Worm (Caenorhabditis elegans) whole organism, late embryonic: ENCODE results near the gene F14H8.2.

Source experiments
- C08G9.2 ChIP-seq: sonication (generic microtip); optimal IDR thresholded peaks from 2 replicates; lab custom pipeline; 2016; ENCODE audit warnings: mild to moderate bottlenecking, missing genetic modification characterization, moderate library complexity, missing compliant biosample characterization
- C38D4.7 ChIP-seq: fragments of 200-800 bp; sonication (Bioruptor generic); optimal IDR thresholded peaks from 2 replicates; lab custom pipeline; 2018; ENCODE audit warnings: mild to moderate bottlenecking, missing genetic modification characterization, moderate library complexity, missing compliant biosample characterization
- K02D7.2 ChIP-seq: sonication (generic microtip); optimal IDR thresholded peaks from 2 replicates; lab custom pipeline; 2017; ENCODE audit warnings: mild to moderate bottlenecking, missing genetic modification characterization, missing compliant biosample characterization
- K09A11.1 ChIP-seq: sonication (generic microtip); optimal IDR thresholded peaks from 2 replicates; lab custom pipeline; 2017; ENCODE audit warnings: antibody characterized with exemption, mild to moderate bottlenecking, missing genetic modification characterization, missing compliant biosample characterization; ENCODE audit not compliant: insufficient read depth
- T23F11.4 ChIP-seq: fragments of 200-800 bp; sonication (Bioruptor generic); optimal IDR thresholded peaks from 2 replicates; lab custom pipeline; 2018; ENCODE audit warnings: mild to moderate bottlenecking, missing genetic modification characterization, missing compliant biosample characterization
- ahr-1 ChIP-seq: sonication (generic microtip); optimal IDR thresholded peaks from 2 replicates; lab custom pipeline; 2016; ENCODE audit warnings: missing genetic modification characterization, missing compliant biosample characterization
- ama-1 ChIP-seq: fragments of 150-350 bp; optimal IDR thresholded peaks from 2 replicates; lab custom pipeline; 2014
- ceh-18 ChIP-seq: sonication (generic microtip); optimal IDR thresholded peaks from 2 replicates; lab custom pipeline; 2016; ENCODE audit warnings: missing genetic modification characterization, missing compliant biosample characterization
- ceh-19 ChIP-seq: fragments of 200-800 bp; sonication (Bioruptor generic); optimal IDR thresholded peaks from 2 replicates; lab custom pipeline; 2018; ENCODE audit warnings: mild to moderate bottlenecking, missing genetic modification characterization, missing compliant biosample characterization
- ceh-2 ChIP-seq: sonication (generic microtip); optimal IDR thresholded peaks from 2 replicates; lab custom pipeline; 2016; ENCODE audit warnings: missing genotype, missing genetic modification characterization, missing compliant biosample characterization
- ceh-22 ChIP-seq: sonication (generic microtip); optimal IDR thresholded peaks from 2 replicates; lab custom pipeline; 2017; ENCODE audit warnings: missing biosample characterization, missing genetic modification characterization
- ceh-30 ChIP-seq: fragments of 150-350 bp; optimal IDR thresholded peaks from 2 replicates; lab custom pipeline; 2014; ENCODE audit warnings: missing biosample characterization, missing genetic modification characterization
- ceh-34 ChIP-seq: sonication (generic microtip); optimal IDR thresholded peaks from 2 replicates; lab custom pipeline; 2016; ENCODE audit warnings: mild to moderate bottlenecking, missing genetic modification characterization, missing compliant biosample characterization
- ceh-48 ChIP-seq: sonication (generic microtip); optimal IDR thresholded peaks from 2 replicates; lab custom pipeline; 2016; ENCODE audit warnings: missing genetic modification characterization, inconsistent platforms, missing compliant biosample characterization
- ceh-6 ChIP-seq: fragments of 200-800 bp; sonication (Bioruptor generic); optimal IDR thresholded peaks from 2 replicates; lab custom pipeline; 2018; ENCODE audit warnings: mild to moderate bottlenecking, missing genetic modification characterization, missing compliant biosample characterization
- ceh-9 ChIP-seq: sonication (generic microtip); optimal IDR thresholded peaks from 2 replicates; lab custom pipeline; 2016; ENCODE audit warnings: mild to moderate bottlenecking, missing genetic modification characterization, inconsistent platforms, missing compliant biosample characterization
- che-1 ChIP-seq: sonication (generic microtip); optimal IDR thresholded peaks from 2 replicates; lab custom pipeline; 2016; ENCODE audit warnings: mild to moderate bottlenecking, missing genetic modification characterization, missing compliant biosample characterization
- dmd-4 ChIP-seq: sonication (generic microtip); optimal IDR thresholded peaks from 2 replicates; lab custom pipeline; 2016; ENCODE audit warnings: borderline replicate concordance, missing genetic modification characterization, missing compliant biosample characterization
- dve-1 ChIP-seq: sonication (generic microtip); optimal IDR thresholded peaks from 2 replicates; lab custom pipeline; 2017; ENCODE audit warnings: antibody characterized with exemption, mild to moderate bottlenecking, missing genetic modification characterization, missing compliant biosample characterization
- elt-2 ChIP-seq: sonication (generic microtip); optimal IDR thresholded peaks from 2 replicates; lab custom pipeline; 2016; ENCODE audit warnings: missing genetic modification reagents, missing genetic modification characterization, missing compliant biosample characterization
- elt-4 ChIP-seq: sonication (generic microtip); optimal IDR thresholded peaks from 2 replicates; lab custom pipeline; 2016; ENCODE audit warnings: missing genetic modification characterization, missing compliant biosample characterization
- ets-4 ChIP-seq: sonication (generic microtip); optimal IDR thresholded peaks from 2 replicates; lab custom pipeline; 2016; ENCODE audit warnings: missing genetic modification characterization, missing compliant biosample characterization
- eyg-1 ChIP-seq: sonication (generic microtip); optimal IDR thresholded peaks from 2 replicates; lab custom pipeline; 2016; ENCODE audit warnings: missing genotype, missing genetic modification characterization, missing compliant biosample characterization
- fkh-10 ChIP-seq: fragments of 150-350 bp; optimal IDR thresholded peaks from 2 replicates; lab custom pipeline; 2014; ENCODE audit warnings: missing biosample characterization, missing genetic modification reagents, missing genetic modification characterization
- fkh-6 ChIP-seq: sonication (generic microtip); optimal IDR thresholded peaks from 2 replicates; lab custom pipeline; 2016; ENCODE audit warnings: missing genetic modification characterization, missing compliant biosample characterization
- hlh-13 ChIP-seq: fragments of 200-800 bp; sonication (Bioruptor generic); optimal IDR thresholded peaks from 2 replicates; lab custom pipeline; 2018; ENCODE audit warnings: mild to moderate bottlenecking, missing genetic modification characterization, missing compliant biosample characterization
- hlh-30 ChIP-seq: sonication (generic microtip); optimal IDR thresholded peaks from 2 replicates; lab custom pipeline; 2017; ENCODE audit warnings: antibody characterized with exemption, missing genetic modification characterization, missing compliant biosample characterization; ENCODE audit not compliant: insufficient read depth
- hlh-6 ChIP-seq: sonication (generic microtip); optimal IDR thresholded peaks from 2 replicates; lab custom pipeline; 2016; ENCODE audit warnings: missing genotype, missing genetic modification characterization, missing compliant biosample characterization
- hlh-8 ChIP-seq: sonication (generic microtip); optimal IDR thresholded peaks from 2 replicates; lab custom pipeline; 2016; ENCODE audit warnings: missing genotype, missing genetic modification characterization, missing compliant biosample characterization
- lim-6 ChIP-seq: sonication (generic microtip); optimal IDR thresholded peaks from 2 replicates; lab custom pipeline; 2016; ENCODE audit warnings: missing genetic modification characterization, missing compliant biosample characterization
- lin-11 ChIP-seq: fragments of 200-800 bp; sonication (Bioruptor generic); optimal IDR thresholded peaks from 2 replicates; lab custom pipeline; 2018; ENCODE audit warnings: mild to moderate bottlenecking, missing genetic modification characterization, missing compliant biosample characterization
- madf-2 ChIP-seq: sonication (generic microtip); optimal IDR thresholded peaks from 2 replicates; lab custom pipeline; 2017; ENCODE audit warnings: missing genetic modification characterization, missing compliant biosample characterization
- nfya-1 ChIP-seq: sonication (generic microtip); optimal IDR thresholded peaks from 2 replicates; lab custom pipeline; 2017; ENCODE audit warnings: missing genetic modification characterization, mild to moderate bottlenecking, missing compliant biosample characterization, antibody characterized with exemption, moderate library complexity
- nhr-11 ChIP-seq: fragments of 150-350 bp; optimal IDR thresholded peaks from 2 replicates; lab custom pipeline; 2014; ENCODE audit warnings: missing biosample characterization, missing genetic modification characterization
- npax-4 ChIP-seq: sonication (generic microtip); optimal IDR thresholded peaks from 2 replicates; lab custom pipeline; 2016; ENCODE audit warnings: missing genetic modification characterization, missing compliant biosample characterization
- odd-2 ChIP-seq: sonication (generic microtip); optimal IDR thresholded peaks from 2 replicates; lab custom pipeline; 2017; ENCODE audit warnings: antibody characterized with exemption, mild to moderate bottlenecking, missing genetic modification characterization, missing compliant biosample characterization
- pag-3 ChIP-seq: sonication (generic microtip); optimal IDR thresholded peaks from 2 replicates; lab custom pipeline; 2016; ENCODE audit warnings: missing compliant biosample characterization, missing genetic modification characterization, borderline replicate concordance
- pat-9 ChIP-seq: fragments of 200-800 bp; sonication (Bioruptor generic); optimal IDR thresholded peaks from 2 replicates; lab custom pipeline; 2018; ENCODE audit warnings: mild to moderate bottlenecking, missing genetic modification characterization, moderate library complexity, missing compliant biosample characterization
- pax-1 ChIP-seq: fragments of 150-350 bp; optimal IDR thresholded peaks from 2 replicates; lab custom pipeline; 2014; ENCODE audit warnings: missing biosample characterization, missing genetic modification characterization
- pha-2 ChIP-seq: sonication (generic microtip); optimal IDR thresholded peaks from 2 replicates; lab custom pipeline; 2017; ENCODE audit warnings: mild to moderate bottlenecking, missing genetic modification characterization, missing compliant biosample characterization
- pha-4 ChIP-seq: fragments of 150-350 bp; optimal IDR thresholded peaks from 2 replicates; lab custom pipeline; 2018; ENCODE audit warnings: missing biosample characterization, missing genetic modification reagents, missing genetic modification characterization
- pqm-1 ChIP-seq: sonication (generic microtip); optimal IDR thresholded peaks from 2 replicates; lab custom pipeline; 2016; ENCODE audit warnings: missing genetic modification characterization, missing compliant biosample characterization
- pros-1 ChIP-seq: fragments of 150-350 bp; optimal IDR thresholded peaks from 2 replicates; lab custom pipeline; 2014; ENCODE audit warnings: missing biosample characterization, missing genetic modification reagents, missing genetic modification characterization
- sdc-2 ChIP-seq: sonication (generic microtip); optimal IDR thresholded peaks from 2 replicates; lab custom pipeline; 2016; ENCODE audit warnings: missing genotype, missing genetic modification characterization, missing compliant biosample characterization
- sox-4 ChIP-seq: sonication (generic microtip); optimal IDR thresholded peaks from 2 replicates; lab custom pipeline; 2017; ENCODE audit warnings: mild to moderate bottlenecking, missing genetic modification characterization, inconsistent platforms, missing compliant biosample characterization
- syd-9 ChIP-seq: sonication (generic microtip); optimal IDR thresholded peaks from 2 replicates; lab custom pipeline; 2016; ENCODE audit warnings: mild to moderate bottlenecking, missing genetic modification characterization, moderate library complexity, missing compliant biosample characterization
- tbx-2 ChIP-seq: sonication (generic microtip); optimal IDR thresholded peaks from 2 replicates; lab custom pipeline; 2016; ENCODE audit warnings: missing genetic modification characterization, missing compliant biosample characterization
- tbx-7 ChIP-seq: sonication (generic microtip); optimal IDR thresholded peaks from 2 replicates; lab custom pipeline; 2016; ENCODE audit warnings: missing genotype, missing genetic modification characterization, missing compliant biosample characterization
- unc-3 ChIP-seq, 2 experiments: fragments of 200-800 bp in 1 of 2; sonication (Bioruptor generic) in 1 of 2; sonication (generic microtip) in 1 of 2; conservative IDR thresholded peaks in 1 of 2; optimal IDR thresholded peaks in 1 of 2; 2 replicates each; pipeline versions ENCODE4 v1.3.6 to Lab custom; 2016 to 2022; ENCODE audit warnings: missing compliant biosample characterization in 2 of 2, missing genetic modification characterization in 2 of 2, missing genetic modification reagents in 1 of 2
- unc-42 ChIP-seq: sonication (generic microtip); optimal IDR thresholded peaks from 2 replicates; lab custom pipeline; 2016; ENCODE audit warnings: missing genotype, missing genetic modification characterization, missing compliant biosample characterization
- unc-86 ChIP-seq: sonication (generic microtip); optimal IDR thresholded peaks from 2 replicates; lab custom pipeline; 2016; ENCODE audit warnings: missing genetic modification characterization, missing compliant biosample characterization
- ztf-16 ChIP-seq: sonication (generic microtip); optimal IDR thresholded peaks from 2 replicates; lab custom pipeline; 2017; ENCODE audit warnings: missing genetic modification characterization, missing compliant biosample characterization

The F14H8.2 gene

DNA sequence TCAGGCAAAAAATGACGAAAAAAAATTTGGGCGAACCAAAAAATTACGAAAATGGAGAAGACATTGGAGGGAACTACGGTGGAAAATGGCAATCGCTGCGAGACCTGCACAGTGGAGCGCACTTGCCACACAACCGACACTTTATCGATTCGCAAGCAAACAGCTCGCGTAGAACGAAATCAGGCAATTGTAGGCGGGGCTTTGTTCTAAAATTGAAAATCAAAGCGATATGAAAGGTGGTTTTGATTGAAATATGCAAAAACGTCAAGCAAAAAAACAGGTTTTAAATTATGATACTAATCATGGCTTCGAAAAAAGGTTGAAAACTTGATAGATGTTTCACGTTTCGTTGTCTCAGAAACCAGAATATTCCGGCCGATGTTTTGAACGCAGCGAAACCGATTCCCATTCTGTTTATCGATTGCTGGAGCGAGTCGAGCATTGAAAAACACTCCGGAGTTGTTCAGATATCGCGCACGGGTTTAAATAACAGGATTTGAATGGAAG lies 17.9 kb downstream of the F14H8.2 start, which contains the start of the genes fib-1 and mut-15:
Gene fib-1, minus strand, starts transcription at position 40 of the 507 bp plus-strand sequence.
Gene mut-15, plus strand, starts transcription at position 360 of the 507 bp plus-strand sequence.
- TF ChIP-seq C38D4.7 (GFP tag; lab: Kevin White, UChicago) (no peak), elt-4 (no peak), lim-6 (peak; percentile 95), unc-42 (peak; percentile 91), C08G9.2 (peak; percentile 97), sdc-2 (peak; percentile 65), fkh-10 (no peak), unc-86 (tag; lab: Kevin White, UChicago) (peak; percentile 79), syd-9 (tag; lab: Kevin White, UChicago) (peak; percentile 76), eyg-1 (tag; lab: Kevin White, UChicago) (peak; percentile 67), ceh-48 (tag; lab: Kevin White, UChicago) (peak; percentile 95), nfya-1 (tag; lab: Kevin White, UChicago) (peak; percentile 86), ets-4 (tag; lab: Kevin White, UChicago) (peak; percentile 92), pha-4 (tag; lab: Kevin White, UChicago) (no peak), pax-1 (tag; lab: Kevin White, UChicago) (peak; percentile 60), npax-4 (tag; lab: Kevin White, UChicago) (peak; percentile 41), hlh-6 (tag; lab: Kevin White, UChicago) (peak; percentile 73), dve-1 (tag; lab: Kevin White, UChicago) (peak; percentile 67), odd-2 (tag; lab: Kevin White, UChicago) (no peak), ahr-1 (tag; lab: Kevin White, UChicago) (peak; percentile 81), T23F11.4 (GFP tag; lab: Kevin White, UChicago) (peak; percentile 23), unc-3 (GFP tag; conservative IDR thresholded peaks at IDR 0.05; lab: Robert Waterston, UW) (no peak), unc-3 (tag; optimal IDR thresholded peaks at IDR 0.05; lab: Kevin White, UChicago) (peak; percentile 85), ztf-16 (peak; percentile 89), ceh-6 (GFP tag; lab: Kevin White, UChicago) (peak; percentile 30), pha-2 (tag; lab: Kevin White, UChicago) (peak; percentile 51), pqm-1 (tag; lab: Kevin White, UChicago) (peak; percentile 82), dmd-4 (tag; lab: Kevin White, UChicago) (peak; percentile 19), che-1 (tag; lab: Kevin White, UChicago) (peak; percentile 38), K09A11.1 (peak; percentile 41), ama-1 (lab: Kevin White, UChicago) (no peak), tbx-2 (tag; lab: Kevin White, UChicago) (peak; percentile 98), hlh-30 (no peak), elt-2 (tag; lab: Kevin White, UChicago) (peak; percentile 87), ceh-19 (GFP tag; lab: Kevin White, UChicago) (peak; percentile 66), pros-1 (peak; percentile 3), nhr-11 (tag; lab: Kevin White, UChicago) (no peak), ceh-22 (tag; lab: Kevin White, UChicago) (no peak), ceh-9 (tag; lab: Kevin White, UChicago) (no peak), ceh-18 (tag; lab: Kevin White, UChicago) (peak; percentile 97), tbx-7 (tag; lab: Kevin White, UChicago) (peak; percentile 89), sox-4 (tag; lab: Kevin White, UChicago) (peak; percentile 21), lin-11 (tag; lab: Kevin White, UChicago) (no peak), pag-3 (tag; lab: Kevin White, UChicago) (peak; percentile 71), ceh-30 (no peak), madf-2 (tag; lab: Kevin White, UChicago) (peak; percentile 40), pat-9 (tag; lab: Kevin White, UChicago) (no peak), ceh-34 (tag; lab: Kevin White, UChicago) (peak; percentile 96), hlh-13 (GFP tag; lab: Kevin White, UChicago) (peak; percentile 2), fkh-6 (tag; lab: Kevin White, UChicago) (peak; percentile 70), ceh-2 (peak; percentile 95), K02D7.2 (tag; lab: Kevin White, UChicago) (no peak), hlh-8 (peak; percentile 77)
